Worm (Caenorhabditis elegans): ENCODE results near the gene ZK757.10.

DNA sequence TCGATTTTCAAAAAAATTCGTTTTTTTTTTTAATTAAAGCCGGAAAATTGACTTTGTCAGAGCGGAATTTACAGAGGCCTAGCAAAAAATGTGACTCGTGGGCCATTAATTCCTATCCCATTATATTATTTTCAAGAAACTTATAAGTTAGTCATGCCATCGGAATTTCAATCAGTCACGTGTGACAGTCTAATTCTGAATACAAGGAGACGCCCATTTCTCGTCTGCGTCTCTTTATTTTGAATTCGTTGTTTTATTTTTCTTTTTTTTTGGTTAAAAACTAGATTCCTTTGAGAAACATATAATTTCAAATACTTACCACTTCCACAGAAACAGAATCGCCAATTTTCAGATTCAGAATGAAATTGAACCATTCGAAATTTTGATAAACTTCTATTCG, 31.7 kb downstream of the ZK757.10 start:
- TF ChIP-seq egl-44 (GFP tag; IDR thresholded peaks at IDR 0.05), result no peak
- no peak for TF ChIP-seq die-1 (tag; optimal IDR thresholded peaks at IDR 0.05)
- no peak for TF ChIP-seq lsy-27 (tag; optimal IDR thresholded peaks at IDR 0.05; ENCODE audit: borderline replicate concordance, insufficient read depth)
- no peak for TF ChIP-seq ets-4 (GFP tag; optimal IDR thresholded peaks at IDR 0.05)
- TF ChIP-seq pha-4 (tag; optimal IDR thresholded peaks at IDR 0.05), result no peak
- no peak for TF ChIP-seq snpc-4 (GFP tag; optimal IDR thresholded peaks at IDR 0.05)
- TF ChIP-seq snpc-4 (tag; optimal IDR thresholded peaks at IDR 0.05), result no peak
- no peak for TF ChIP-seq ama-1 (optimal IDR thresholded peaks at IDR 0.05)
- no peak for TF ChIP-seq ama-1 (GFP tag; optimal IDR thresholded peaks at IDR 0.05)
- TF ChIP-seq F49E8.2 (tag; optimal IDR thresholded peaks at IDR 0.05; ENCODE audit: insufficient read depth), result no peak
- no peak for TF ChIP-seq zfh-2 (GFP tag; conservative IDR thresholded peaks at IDR 0.05)

Measured in whole organism, young adult.